Worm (Caenorhabditis elegans) whole organism, midembryonic: ENCODE results near the gene C45B2.1.

Experiments used
- T22C8.4 ChIP-seq: fragments of 200-800 bp; sonication (Bioruptor generic); IDR thresholded peaks from 2 replicates; pipeline ENCODE4 v1.3.6; 2022; ENCODE audit warnings: missing genetic modification characterization, missing compliant biosample characterization
- cog-1 ChIP-seq: sonication (generic microtip); optimal IDR thresholded peaks from 2 replicates; lab custom pipeline; 2016; ENCODE audit warnings: missing genetic modification characterization, missing compliant biosample characterization
- flt-1 ChIP-seq: fragments of 200-800 bp; sonication (Bioruptor generic); IDR thresholded peaks from 2 replicates; pipeline ENCODE4 v1.3.6; 2022; ENCODE audit warnings: missing genetic modification characterization, missing compliant biosample characterization
- med-1 ChIP-seq: sonication (generic microtip); optimal IDR thresholded peaks from 2 replicates; lab custom pipeline; 2017; ENCODE audit warnings: missing genetic modification characterization, mild to moderate bottlenecking, missing compliant biosample characterization, antibody characterized with exemption, missing genetic modification reagents; ENCODE audit not compliant: insufficient read depth
- tab-1 ChIP-seq: fragments of 200-800 bp; sonication (Bioruptor generic); IDR thresholded peaks from 2 replicates; pipeline ENCODE4 v1.3.6; 2022; ENCODE audit warnings: missing genetic modification characterization, missing compliant biosample characterization
- ztf-23 ChIP-seq: fragments of 200-800 bp; sonication (Bioruptor generic); IDR thresholded peaks from 2 replicates; pipeline ENCODE4 v1.3.6; 2022; ENCODE audit warnings: missing genetic modification reagents, missing genetic modification characterization, missing compliant biosample characterization
- ztf-29 ChIP-seq: fragments of 200-800 bp; sonication (Bioruptor generic); IDR thresholded peaks from 2 replicates; pipeline ENCODE4 v1.3.6; 2022; ENCODE audit warnings: missing genetic modification reagents, missing genetic modification characterization, missing compliant biosample characterization

DNA sequence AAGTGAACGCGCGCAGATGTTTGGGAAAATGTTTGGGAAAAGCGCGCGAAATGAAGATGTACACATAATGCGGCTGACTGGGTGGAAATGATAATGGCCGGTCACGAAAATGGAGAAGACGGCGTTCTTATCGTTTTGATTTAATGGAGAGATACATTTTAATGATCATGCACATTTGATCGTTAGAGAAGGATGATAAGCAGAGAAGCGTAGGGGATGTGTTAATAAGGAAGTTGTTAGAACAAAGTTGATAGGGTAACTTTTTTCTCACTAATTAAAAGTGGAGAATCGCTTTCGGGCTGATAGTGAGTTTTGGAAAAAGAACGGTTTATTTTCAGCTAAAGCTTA lies 44.9 kb upstream of the C45B2.1 start:
- TF ChIP-seq ztf-23 (GFP tag; lab: Robert Waterston, UW): no peak
- TF ChIP-seq T22C8.4 (GFP tag; lab: Robert Waterston, UW): no peak
- TF ChIP-seq med-1 (GFP tag; lab: Kevin White, UChicago): no peak
- no peak for TF ChIP-seq cog-1 (tag; lab: Kevin White, UChicago)
- TF ChIP-seq flt-1 (GFP tag; lab: Robert Waterston, UW): no peak
- TF ChIP-seq tab-1 (GFP tag; lab: Robert Waterston, UW): no peak
- TF ChIP-seq ztf-29: no peak
